Fruit fly (Drosophila melanogaster) whole organism, embryonic: ENCODE measurements around the gene CAH9.

ENCODE experiments used
- ATbp ChIP-seq: fragments of 200-800 bp; sonication (Bioruptor generic); optimal IDR thresholded peaks from 2 replicates; lab custom pipeline; 2017; ENCODE audit warnings: missing biosample characterization, mild to moderate bottlenecking, missing genetic modification characterization, missing genetic modification reagents
- Atf6 ChIP-seq: fragments of 200-800 bp; sonication (Bioruptor generic); IDR thresholded peaks from 2 replicates; pipeline ENCODE4 v1.3.6; 2022; ENCODE audit warnings: missing biosample characterization, missing genetic modification characterization
- Blimp-1 ChIP-seq: fragments of 200-800 bp; sonication (Bioruptor generic); optimal IDR thresholded peaks from 3 replicates; lab custom pipeline; 2018; ENCODE audit warnings: missing biosample characterization, missing genetic modification characterization, mild to moderate bottlenecking, moderate library complexity, missing genetic modification reagents
- C15 ChIP-seq: fragments of 200-800 bp; sonication (Bioruptor generic); IDR thresholded peaks from 3 replicates; pipeline ENCODE4 v1.3.6; 2022; ENCODE audit warnings: missing biosample characterization, missing genetic modification characterization
- CG10147 ChIP-seq: fragments of 200-800 bp; sonication (Bioruptor generic); optimal IDR thresholded peaks from 2 replicates; lab custom pipeline; 2019; ENCODE audit warnings: missing biosample characterization, mild to moderate bottlenecking, missing genetic modification characterization, moderate library complexity
- CG10462 ChIP-seq: fragments of 200-800 bp; sonication (Bioruptor generic); optimal IDR thresholded peaks from 2 replicates; lab custom pipeline; 2016; ENCODE audit warnings: missing biosample characterization, missing genetic modification characterization
- CG12071 ChIP-seq: fragments of 200-800 bp; sonication (Bioruptor generic); optimal IDR thresholded peaks from 3 replicates; lab custom pipeline; 2018; ENCODE audit warnings: missing biosample characterization, mild to moderate bottlenecking, missing genetic modification characterization
- CG12659 ChIP-seq: fragments of 200-800 bp; sonication (Bioruptor generic); optimal IDR thresholded peaks from 3 replicates; lab custom pipeline; 2017; ENCODE audit warnings: mild to moderate bottlenecking, missing biosample characterization, missing genetic modification reagents, missing genetic modification characterization
- CG13894 ChIP-seq: fragments of 200-800 bp; sonication (Bioruptor generic); optimal IDR thresholded peaks from 3 replicates; lab custom pipeline; 2018; ENCODE audit warnings: missing biosample characterization, mild to moderate bottlenecking, missing genetic modification characterization, moderate library complexity
- CG15269 ChIP-seq: fragments of 200-800 bp; sonication (Bioruptor generic); optimal IDR thresholded peaks from 2 replicates; lab custom pipeline; 2018; ENCODE audit warnings: missing biosample characterization, mild to moderate bottlenecking, missing genetic modification characterization, moderate library complexity
- CG16779 ChIP-seq: fragments of 200-800 bp; sonication (Bioruptor generic); IDR thresholded peaks from 2 replicates; pipeline ENCODE4 v1.3.6; 2022; ENCODE audit warnings: missing biosample characterization, missing genetic modification characterization
- CG16863 ChIP-seq: fragments of 200-800 bp; sonication (Bioruptor generic); optimal IDR thresholded peaks from 3 replicates; lab custom pipeline; 2016; ENCODE audit warnings: missing biosample characterization, missing genetic modification characterization
- CG17359 ChIP-seq: fragments of 200-800 bp; sonication (Bioruptor generic); optimal IDR thresholded peaks from 3 replicates; lab custom pipeline; 2018; ENCODE audit warnings: missing biosample characterization, mild to moderate bottlenecking, missing genetic modification characterization, moderate library complexity
- CG2129 ChIP-seq: fragments of 200-800 bp; sonication (Bioruptor generic); IDR thresholded peaks from 2 replicates; pipeline ENCODE4 v1.3.6; 2022; ENCODE audit warnings: missing biosample characterization, missing genetic modification characterization; ENCODE audit not compliant: partially characterized antibody
- CG2199 ChIP-seq: fragments of 200-800 bp; sonication (Bioruptor generic); IDR thresholded peaks from 3 replicates; pipeline ENCODE4 v1.3.6; 2022; ENCODE audit warnings: missing biosample characterization, missing genetic modification characterization
- CG3065 ChIP-seq: fragments of 200-800 bp; sonication (Bioruptor generic); optimal IDR thresholded peaks from 2 replicates; lab custom pipeline; 2016; ENCODE audit warnings: missing biosample characterization, missing genetic modification characterization
- CG3407 ChIP-seq: fragments of 200-800 bp; sonication (Bioruptor generic); optimal IDR thresholded peaks from 2 replicates; lab custom pipeline; 2018; ENCODE audit warnings: missing biosample characterization, mild to moderate bottlenecking, missing genetic modification characterization
- CG7963 ChIP-seq: fragments of 200-800 bp; sonication (Bioruptor generic); IDR thresholded peaks from 3 replicates; pipeline ENCODE4 v1.3.6; 2022; ENCODE audit warnings: missing biosample characterization, missing genetic modification characterization; ENCODE audit not compliant: partially characterized antibody
- CG7987 ChIP-seq: fragments of 200-800 bp; sonication (Bioruptor generic); optimal IDR thresholded peaks from 2 replicates; lab custom pipeline; 2018; ENCODE audit warnings: missing biosample characterization, mild to moderate bottlenecking, missing genetic modification characterization, moderate library complexity
- CG9215 ChIP-seq: fragments of 200-800 bp; sonication (Bioruptor generic); IDR thresholded peaks from 2 replicates; pipeline ENCODE4 v1.3.6; 2022; ENCODE audit warnings: missing biosample characterization, missing genetic modification characterization
- Doc3 ChIP-seq: fragments of 200-800 bp; sonication (Bioruptor generic); IDR thresholded peaks from 3 replicates; pipeline ENCODE4 v1.3.6; 2022; ENCODE audit warnings: missing biosample characterization, missing genetic modification characterization; ENCODE audit not compliant: partially characterized antibody
- H15 ChIP-seq: fragments of 200-800 bp; sonication (Bioruptor generic); IDR thresholded peaks from 3 replicates; pipeline ENCODE4 v1.3.6; 2022; ENCODE audit warnings: missing biosample characterization, missing genetic modification characterization
- Hr51 ChIP-seq, 2 experiments: fragments of 200-800 bp; sonication (Bioruptor generic); optimal IDR thresholded peaks; 2 replicates in 1 of 2; 3 replicates in 1 of 2; lab custom pipeline; 2016 to 2018; ENCODE audit warnings: missing biosample characterization in 2 of 2, missing genetic modification characterization in 2 of 2, mild to moderate bottlenecking in 1 of 2, moderate library complexity in 1 of 2
- Nf-YC ChIP-seq: fragments of 200-800 bp; optimal IDR thresholded peaks from 3 replicates; lab custom pipeline; 2019; ENCODE audit warnings: missing biosample characterization, mild to moderate bottlenecking, missing genetic modification characterization, moderate library complexity
- PHDP ChIP-seq: fragments of 200-800 bp; sonication (Bioruptor generic); optimal IDR thresholded peaks from 3 replicates; lab custom pipeline; 2018; ENCODE audit warnings: missing biosample characterization, mild to moderate bottlenecking, missing genetic modification characterization, moderate library complexity
- Ptx1 ChIP-seq: fragments of 200-800 bp; sonication (Bioruptor generic); IDR thresholded peaks from 2 replicates; pipeline ENCODE4 v1.3.6; 2022; ENCODE audit warnings: missing biosample characterization, missing genetic modification characterization
- Side ChIP-seq: fragments of 200-800 bp; sonication (Bioruptor generic); optimal IDR thresholded peaks from 2 replicates; lab custom pipeline; 2016; ENCODE audit warnings: missing biosample characterization, missing genetic modification characterization
- TFAM ChIP-seq: fragments of 200-800 bp; sonication (Bioruptor generic); optimal IDR thresholded peaks from 2 replicates; lab custom pipeline; 2017; ENCODE audit warnings: missing biosample characterization, missing genetic modification characterization, inconsistent platforms
- ato ChIP-seq: fragments of 200-800 bp; sonication (Bioruptor generic); IDR thresholded peaks from 2 replicates; pipeline ENCODE4 v1.3.6; 2022; ENCODE audit warnings: missing biosample characterization, missing genetic modification characterization; ENCODE audit not compliant: partially characterized antibody
- az2 ChIP-seq: fragments of 200-800 bp; sonication (Bioruptor generic); optimal IDR thresholded peaks from 3 replicates; lab custom pipeline; 2016; ENCODE audit warnings: missing biosample characterization, missing genetic modification characterization
- bbx ChIP-seq: fragments of 200-800 bp; sonication (Bioruptor generic); IDR thresholded peaks from 2 replicates; pipeline ENCODE4 v1.3.6; 2022; ENCODE audit warnings: missing biosample characterization, missing genetic modification characterization; ENCODE audit not compliant: partially characterized antibody
- cad ChIP-seq: fragments of >200 bp; optimal IDR thresholded peaks from 2 replicates; lab custom pipeline; 2017; ENCODE audit warnings: missing biosample characterization, missing genetic modification characterization
- chm ChIP-seq: fragments of 200-800 bp; sonication (Bioruptor generic); IDR thresholded peaks from 2 replicates; pipeline ENCODE4 v1.3.6; 2022; ENCODE audit warnings: missing biosample characterization, missing genetic modification characterization
- croc ChIP-seq: fragments of 200-800 bp; sonication (Bioruptor generic); conservative IDR thresholded peaks from 3 replicates; pipeline ENCODE4 v1.3.6; 2022; ENCODE audit warnings: missing biosample characterization, missing genetic modification characterization
- gem ChIP-seq: fragments of 200-800 bp; sonication (Bioruptor generic); optimal IDR thresholded peaks from 2 replicates; lab custom pipeline; 2019; ENCODE audit warnings: missing biosample characterization, mild to moderate bottlenecking, missing genetic modification characterization, moderate library complexity
- hb ChIP-seq: fragments of 200-800 bp; sonication (Bioruptor generic); IDR thresholded peaks from 3 replicates; pipeline ENCODE4 v1.3.6; 2022; ENCODE audit warnings: missing biosample characterization, missing genetic modification characterization; ENCODE audit not compliant: partially characterized antibody
- hkb ChIP-seq, 2 experiments: fragments of 200-800 bp in 1 of 2; fragments of >200 bp in 1 of 2; sonication (Bioruptor generic) in 1 of 2; IDR thresholded peaks in 1 of 2; optimal IDR thresholded peaks in 1 of 2; 2 replicates each; pipeline versions ENCODE4 v1.3.6 to Lab custom; 2017 to 2022; ENCODE audit warnings: missing biosample characterization in 1 of 2, missing genetic modification characterization in 1 of 2
- lmd ChIP-seq: fragments of 200-800 bp; sonication (Bioruptor generic); IDR thresholded peaks from 2 replicates; pipeline ENCODE4 v1.3.6; 2022; ENCODE audit warnings: missing biosample characterization, missing genetic modification characterization
- pho ChIP-seq: fragments of 200-800 bp; sonication (Bioruptor generic); optimal IDR thresholded peaks from 2 replicates; lab custom pipeline; 2016; ENCODE audit warnings: missing biosample characterization, missing genetic modification characterization
- pita ChIP-seq: fragments of 200-800 bp; sonication (Bioruptor generic); optimal IDR thresholded peaks from 2 replicates; lab custom pipeline; 2017; ENCODE audit warnings: missing biosample characterization, mild to moderate bottlenecking, missing genetic modification characterization
- ranshi ChIP-seq: fragments of 200-800 bp; sonication (Bioruptor generic); IDR thresholded peaks from 2 replicates; pipeline ENCODE4 v1.3.6; 2022; ENCODE audit warnings: missing biosample characterization, missing genetic modification characterization
- row ChIP-seq: fragments of 200-800 bp; sonication (Bioruptor generic); IDR thresholded peaks from 3 replicates; pipeline ENCODE4 v1.3.6; 2022; ENCODE audit warnings: missing biosample characterization, missing genetic modification characterization
- sd ChIP-seq: fragments of 200-800 bp; sonication (Bioruptor generic); optimal IDR thresholded peaks from 3 replicates; lab custom pipeline; 2018; ENCODE audit warnings: missing biosample characterization, mild to moderate bottlenecking, missing genetic modification characterization, moderate library complexity
- sima ChIP-seq: fragments of 200-800 bp; sonication (Bioruptor generic); optimal IDR thresholded peaks from 2 replicates; lab custom pipeline; 2016; ENCODE audit warnings: missing biosample characterization, missing genetic modification characterization
- stc ChIP-seq: fragments of 200-800 bp; sonication (Bioruptor generic); IDR thresholded peaks from 2 replicates; pipeline ENCODE4 v1.3.6; 2022; ENCODE audit warnings: missing biosample characterization, missing genetic modification characterization
- stwl ChIP-seq: fragments of 200-800 bp; sonication (Bioruptor generic); optimal IDR thresholded peaks from 3 replicates; lab custom pipeline; 2018; ENCODE audit warnings: missing biosample characterization, mild to moderate bottlenecking, missing genetic modification characterization, moderate library complexity
- zfh1 ChIP-seq: fragments of 200-800 bp; sonication (Bioruptor generic); IDR thresholded peaks from 3 replicates; pipeline ENCODE4 v1.3.6; 2022; ENCODE audit warnings: missing biosample characterization, missing genetic modification characterization

Gene CAH9

dm6 chr3R:27135692-27136641 lies 30.0 kb upstream of the CAH9 start (continued):
- no peak for TF ChIP-seq bbx (GFP tag; lab: Robert Waterston, UW)
- peak; percentile 43 for TF ChIP-seq CG3065 (GFP tag; lab: Kevin White, UChicago)
- no peak for TF ChIP-seq hb
- TF ChIP-seq cad (GFP tag; lab: Kevin White, UChicago) = no peak
- peak; percentile 46 for TF ChIP-seq CG12659
- peak; percentile 74 for TF ChIP-seq gem (tag; lab: Kevin White, UChicago)
- TF ChIP-seq CG10462 (GFP tag; lab: Kevin White, UChicago) = peak; percentile 66
- no peak; the same call in 2 of the 3 replicates for TF ChIP-seq croc (GFP tag; lab: Robert Waterston, UW)
- TF ChIP-seq CG15269 (tag; lab: Kevin White, UChicago) = peak; percentile 46
- TF ChIP-seq chm (GFP tag; lab: Robert Waterston, UW) = peak; percentile 86
- no peak for TF ChIP-seq Doc3
- TF ChIP-seq CG17359 (tag; lab: Kevin White, UChicago) = peak; percentile 74
- TF ChIP-seq hkb (optimal IDR thresholded peaks at IDR 0.05; lab: Kevin White, UChicago) = no peak
- TF ChIP-seq hkb (GFP tag; IDR thresholded peaks at IDR 0.05; lab: Robert Waterston, UW) = peak; percentile 61; the same call in 1 of the 2 replicates
- TF ChIP-seq PHDP (tag; lab: Kevin White, UChicago) = peak; percentile 66
- TF ChIP-seq CG2129 (GFP tag; lab: Robert Waterston, UW) = no peak
- TF ChIP-seq CG7963 (GFP tag; lab: Robert Waterston, UW) = no peak
- TF ChIP-seq sd (tag; lab: Kevin White, UChicago) = no peak
- peak; percentile 84 for TF ChIP-seq zfh1 (GFP tag; lab: Robert Waterston, UW)
- TF ChIP-seq H15 (GFP tag; lab: Robert Waterston, UW) = no peak
- TF ChIP-seq C15 (GFP tag; lab: Robert Waterston, UW) = no peak
- TF ChIP-seq ATbp (GFP tag; lab: Kevin White, UChicago) = peak; percentile 88
- peak; percentile 69 for TF ChIP-seq CG12071 (GFP tag; lab: Kevin White, UChicago)
- TF ChIP-seq Ptx1 = peak; percentile 52
- TF ChIP-seq CG3407 (GFP tag; lab: Kevin White, UChicago) = peak; percentile 83
- TF ChIP-seq row (GFP tag; lab: Robert Waterston, UW) = peak; percentile 36; the same call in 1 of the 3 replicates
- TF ChIP-seq CG2199 = 0 out of 3 replicates have a peak, but pooled peaks have one; percentile 70
- TF ChIP-seq CG7987 (GFP tag; lab: Kevin White, UChicago) = peak; percentile 80
- peak; percentile 77 for TF ChIP-seq CG16863 (GFP tag; lab: Kevin White, UChicago)
- peak; percentile 38 for TF ChIP-seq stwl
- TF ChIP-seq ranshi (GFP tag; lab: Robert Waterston, UW) = peak; percentile 45; the same call in 1 of the 2 replicates
- TF ChIP-seq pita (GFP tag; lab: Kevin White, UChicago) = no peak
- TF ChIP-seq sima = peak; percentile 4
- TF ChIP-seq Side (GFP tag; lab: Kevin White, UChicago) = peak; percentile 68
- TF ChIP-seq pho (GFP tag; lab: Kevin White, UChicago) = no peak
- TF ChIP-seq lmd = peak; percentile 44; the same call in 1 of the 2 replicates
- TF ChIP-seq CG9215 (GFP tag; lab: Robert Waterston, UW) = no peak
- TF ChIP-seq TFAM = peak; percentile 14
- peak; percentile 35 for TF ChIP-seq az2 (GFP tag; lab: Kevin White, UChicago)
- peak; percentile 34 to 38 for TF ChIP-seq Hr51 (GFP tag; optimal IDR thresholded peaks at IDR 0.05; lab: Kevin White, UChicago)
- TF ChIP-seq Blimp-1 = peak; percentile 62
- no peak for TF ChIP-seq CG13894 (tag; lab: Kevin White, UChicago)
- TF ChIP-seq CG10147 = no peak
- TF ChIP-seq Nf-YC (tag; lab: Kevin White, UChicago) = no peak
- no peak for TF ChIP-seq ato (GFP tag; lab: Robert Waterston, UW)
- TF ChIP-seq stc (GFP tag; lab: Robert Waterston, UW) = peak; percentile 71; the same call in 1 of the 2 replicates
- no peak; the same call in 1 of the 2 replicates for TF ChIP-seq Atf6 (GFP tag; lab: Robert Waterston, UW)
- no peak for TF ChIP-seq CG16779 (GFP tag; lab: Robert Waterston, UW)
